Worm (Caenorhabditis elegans) whole organism, L3 larva: ENCODE results near the gene mstr-2.

Experiments used
- daf-12 ChIP-seq: fragments of 150-350 bp; optimal IDR thresholded peaks from 2 replicates; lab custom pipeline; 2014; ENCODE audit warnings: missing biosample characterization, missing genetic modification reagents, missing genetic modification characterization
- elt-1 ChIP-seq: fragments of 150-350 bp; optimal IDR thresholded peaks from 2 replicates; lab custom pipeline; 2014; ENCODE audit warnings: missing biosample characterization, missing genetic modification characterization
- lin-39 ChIP-seq: fragments of 150-350 bp; optimal IDR thresholded peaks from 2 replicates; lab custom pipeline; 2018; ENCODE audit warnings: missing biosample characterization, missing genetic modification reagents, missing genetic modification characterization
- nhr-25 ChIP-seq: sonication (generic microtip); optimal IDR thresholded peaks from 2 replicates; lab custom pipeline; 2017; ENCODE audit warnings: missing biosample characterization, missing genetic modification characterization
- pqm-1 ChIP-seq: fragments of 150-350 bp; optimal IDR thresholded peaks from 2 replicates; lab custom pipeline; 2017; ENCODE audit warnings: missing biosample characterization, missing genetic modification characterization, inconsistent platforms
- snpc-4 ChIP-seq: fragments of 150-350 bp; optimal IDR thresholded peaks from 2 replicates; lab custom pipeline; 2014; ENCODE audit warnings: missing biosample characterization, missing genetic modification characterization
- tbx-2 ChIP-seq: sonication (generic microtip); optimal IDR thresholded peaks from 2 replicates; lab custom pipeline; 2016; ENCODE audit warnings: mild to moderate bottlenecking, missing genetic modification characterization, missing compliant biosample characterization
- unc-39 ChIP-seq: sonication (generic microtip); optimal IDR thresholded peaks from 4 replicates; lab custom pipeline; 2017; ENCODE audit warnings: missing biosample characterization, missing genetic modification characterization
- unc-62 ChIP-seq: fragments of 150-350 bp; sonication (generic microtip); optimal IDR thresholded peaks from 4 replicates; lab custom pipeline; 2014; ENCODE audit warnings: missing biosample characterization, missing genetic modification reagents, missing genetic modification characterization
- ztf-11 ChIP-seq: fragments of 150-350 bp; optimal IDR thresholded peaks from 2 replicates; lab custom pipeline; 2014; ENCODE audit warnings: missing biosample characterization, missing genetic modification characterization

DNA sequence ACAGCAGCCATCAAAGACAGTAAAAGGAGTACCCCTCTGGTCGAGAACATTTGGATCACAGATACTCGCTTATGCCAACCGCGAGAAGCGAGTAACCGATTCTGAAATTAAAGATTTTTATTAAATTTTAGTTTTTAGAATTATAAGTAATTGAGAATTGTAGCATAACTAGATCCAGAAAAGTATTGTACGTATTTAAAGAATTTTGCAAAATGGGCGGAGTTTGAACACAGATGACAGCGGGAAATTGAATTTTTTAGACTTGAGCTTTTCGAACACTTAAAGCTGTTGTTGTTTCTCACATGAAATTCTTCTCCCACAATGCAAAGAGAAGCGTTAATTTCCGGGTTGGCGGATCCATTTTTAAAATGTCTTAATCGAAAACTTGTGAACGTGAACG, 8.6 kb downstream of the mstr-2 start, which contains the start of gene ins-17:
- no peak for TF ChIP-seq snpc-4 (tag; lab: Kevin White, UChicago)
- no peak for TF ChIP-seq daf-12
- no peak for TF ChIP-seq elt-1 (tag; lab: Kevin White, UChicago)
- no peak for TF ChIP-seq lin-39
- TF ChIP-seq nhr-25 (tag; lab: Kevin White, UChicago) = no peak
- TF ChIP-seq ztf-11 (tag; lab: Kevin White, UChicago) = no peak
- no peak for TF ChIP-seq tbx-2 (tag; lab: Kevin White, UChicago)
- TF ChIP-seq pqm-1 (tag; lab: Kevin White, UChicago) = no peak
- no peak for TF ChIP-seq unc-39 (tag; lab: Kevin White, UChicago)
- TF ChIP-seq unc-62 (GFP tag; lab: Kevin White, UChicago) = no peak
